Worm (Caenorhabditis elegans) whole organism, L3 larva: ENCODE measurements around the gene cdh-9.

ENCODE experiments used
- ZK546.5 ChIP-seq: sonication (generic microtip); optimal IDR thresholded peaks from 2 replicates; lab custom pipeline; 2017; ENCODE audit warnings: missing biosample characterization, missing genetic modification characterization
- aly-2 ChIP-seq: fragments of 150-350 bp; optimal IDR thresholded peaks from 2 replicates; lab custom pipeline; 2014; ENCODE audit warnings: missing biosample characterization, missing genetic modification characterization
- ama-1 ChIP-seq: fragments of 150-350 bp; optimal IDR thresholded peaks from 2 replicates; lab custom pipeline; 2018
- ceh-82 ChIP-seq: fragments of 150-350 bp; optimal IDR thresholded peaks from 2 replicates; lab custom pipeline; 2014; ENCODE audit warnings: missing biosample characterization, missing genetic modification characterization
- ceh-9 ChIP-seq: sonication (generic microtip); optimal IDR thresholded peaks from 2 replicates; lab custom pipeline; 2018; ENCODE audit warnings: missing biosample characterization, missing genetic modification characterization
- egl-27 ChIP-seq: sonication (generic microtip); optimal IDR thresholded peaks from 4 replicates; lab custom pipeline; 2017; ENCODE audit warnings: missing biosample characterization, missing genetic modification reagents, missing genetic modification characterization
- elt-3 ChIP-seq, 3 experiments: fragments of 150-350 bp in 1 of 3; sonication (generic microtip) in 2 of 3; optimal IDR thresholded peaks; 2 replicates in 2 of 3; 4 replicates in 1 of 3; lab custom pipeline; 2014 to 2017; ENCODE audit warnings: missing biosample characterization in 3 of 3, missing genetic modification characterization in 3 of 3
- fkh-10 ChIP-seq: sonication (generic microtip); optimal IDR thresholded peaks from 2 replicates; lab custom pipeline; 2017; ENCODE audit warnings: missing biosample characterization, missing genetic modification reagents, missing genetic modification characterization
- nhr-11 ChIP-seq: fragments of 150-350 bp; optimal IDR thresholded peaks from 2 replicates; lab custom pipeline; 2014; ENCODE audit warnings: missing biosample characterization, missing genetic modification characterization
- nhr-237 ChIP-seq: fragments of 150-350 bp; optimal IDR thresholded peaks from 2 replicates; lab custom pipeline; 2014; ENCODE audit warnings: missing biosample characterization, missing genetic modification characterization
- nhr-28 ChIP-seq: fragments of 150-350 bp; optimal IDR thresholded peaks from 2 replicates; lab custom pipeline; 2014; ENCODE audit warnings: missing biosample characterization, missing genetic modification characterization

DNA sequence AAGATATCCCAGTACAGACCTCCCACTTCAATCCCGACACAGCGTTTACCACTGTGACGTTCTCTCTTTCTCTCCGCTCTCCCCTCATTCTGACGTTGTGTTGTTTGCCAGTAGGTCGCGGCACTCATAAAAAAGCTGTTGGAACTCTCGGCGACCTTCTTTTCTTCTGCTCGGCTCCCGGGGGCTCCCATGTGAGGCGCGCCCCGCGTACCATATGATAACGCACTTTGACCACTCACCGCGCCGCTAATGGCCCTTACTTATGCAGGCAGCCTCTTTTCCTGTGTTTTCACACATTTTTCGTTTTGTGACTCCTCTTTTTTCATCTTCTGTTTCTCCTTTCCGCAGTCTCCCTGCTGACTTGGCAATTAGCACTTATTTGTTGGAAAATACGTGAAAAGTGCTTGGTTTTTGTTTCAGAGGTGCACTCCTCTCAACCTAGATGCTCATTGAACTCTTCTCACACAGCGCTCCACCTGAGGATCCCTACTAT, 15.7 kb upstream of the cdh-9 start, which contains the start of gene ser-1:
- TF ChIP-seq nhr-28, result no peak
- no peak for TF ChIP-seq ama-1
- TF ChIP-seq nhr-237 (tag; lab: Kevin White, UChicago), result no peak
- TF ChIP-seq nhr-11 (tag; lab: Kevin White, UChicago), result no peak
- no peak for TF ChIP-seq elt-3 (tag; optimal IDR thresholded peaks at IDR 0.05; lab: Kevin White, UChicago)
- no peak for TF ChIP-seq fkh-10 (GFP tag; lab: Kevin White, UChicago)
- TF ChIP-seq ceh-82 (tag; lab: Kevin White, UChicago), result no peak
- TF ChIP-seq aly-2, result no peak
- TF ChIP-seq ZK546.5 (tag; lab: Kevin White, UChicago), result no peak
- no peak for TF ChIP-seq egl-27 (tag; lab: Kevin White, UChicago)
- TF ChIP-seq ceh-9, result no peak
